Fruit fly (Drosophila melanogaster): Measurements from ENCODE around the gene CG10864.

Gene CG10864

dm6 chr3R:18448059-18448979 lies 36.9 kb upstream of the CG10864 start:
- TF ChIP-seq ss (GFP tag; optimal IDR thresholded peaks at IDR 0.05) = no peak
- TF ChIP-seq Eip75B (GFP tag; optimal IDR thresholded peaks at IDR 0.05) = peak; percentile 46
- peak; percentile 71 for TF ChIP-seq OdsH (GFP tag; optimal IDR thresholded peaks at IDR 0.05)
- TF ChIP-seq fkh (GFP tag; optimal IDR thresholded peaks at IDR 0.05) = no peak
- peak; percentile 93 for TF ChIP-seq topi (GFP tag; optimal IDR thresholded peaks at IDR 0.05)
- TF ChIP-seq Sox15 (GFP tag; optimal IDR thresholded peaks at IDR 0.05) = peak; percentile 74
- no peak for TF ChIP-seq fd59A (GFP tag; optimal IDR thresholded peaks at IDR 0.05)
- peak; percentile 50 for TF ChIP-seq CG34406 (GFP tag; optimal IDR thresholded peaks at IDR 0.05)
- TF ChIP-seq achi (GFP tag; optimal IDR thresholded peaks at IDR 0.05) = peak; percentile 46
- TF ChIP-seq Met (GFP tag; optimal IDR thresholded peaks at IDR 0.05) = peak; percentile 92
- TF ChIP-seq Hr38 (GFP tag; optimal IDR thresholded peaks at IDR 0.05) = no peak
- no peak for TF ChIP-seq CG3032 (tag; optimal IDR thresholded peaks at IDR 0.05)
- TF ChIP-seq dsx (GFP tag; optimal IDR thresholded peaks at IDR 0.05; ENCODE audit: poor library complexity, severe bottlenecking) = no peak
- TF ChIP-seq CG11902 (GFP tag; optimal IDR thresholded peaks at IDR 0.05) = peak; percentile 56
- TF ChIP-seq CG9139 (GFP tag; optimal IDR thresholded peaks at IDR 0.05) = no peak
- TF ChIP-seq CG8632 (GFP tag; optimal IDR thresholded peaks at IDR 0.05) = peak; percentile 41
- TF ChIP-seq Gug (GFP tag; IDR thresholded peaks at IDR 0.05) = peak; percentile 29; the same call in 1 of the 2 replicates
- TF ChIP-seq CG7368 (GFP tag; optimal IDR thresholded peaks at IDR 0.05) = peak; percentile 42
- TF ChIP-seq Ets21C (GFP tag; optimal IDR thresholded peaks at IDR 0.05) = peak; percentile 93
- peak; percentile 92 for TF ChIP-seq cyc (GFP tag; optimal IDR thresholded peaks at IDR 0.05)
- TF ChIP-seq CG32006 (GFP tag; optimal IDR thresholded peaks at IDR 0.05) = peak; percentile 75
- TF ChIP-seq salr (GFP tag; optimal IDR thresholded peaks at IDR 0.05) = peak in 1 of 2 experiments; percentile 69
- no peak for TF ChIP-seq CG16779 (tag; optimal IDR thresholded peaks at IDR 0.05)
- peak; percentile 60 for TF ChIP-seq CG3919 (GFP tag; optimal IDR thresholded peaks at IDR 0.05)
- no peak for TF ChIP-seq Ets96B (tag; optimal IDR thresholded peaks at IDR 0.05)
- TF ChIP-seq CG8119 (GFP tag; IDR thresholded peaks at IDR 0.05) = peak; percentile 68
- peak; percentile 55 for TF ChIP-seq CG10631 (GFP tag; optimal IDR thresholded peaks at IDR 0.05)
- peak; percentile 96 for TF ChIP-seq svp (GFP tag)
- peak; percentile 72 for TF ChIP-seq vri (GFP tag; optimal IDR thresholded peaks at IDR 0.05)
- peak; percentile 96 for TF ChIP-seq Hr39 (GFP tag; optimal IDR thresholded peaks at IDR 0.05)
- peak; percentile 85 for TF ChIP-seq Sox14 (GFP tag; optimal IDR thresholded peaks at IDR 0.05)
- TF ChIP-seq CG15336 (GFP tag; IDR thresholded peaks at IDR 0.05) = peak; percentile 75; the same call in 1 of the 2 replicates
- peak; percentile 81 for TF ChIP-seq Hr4 (GFP tag; optimal IDR thresholded peaks at IDR 0.05)
- peak; percentile 37 for TF ChIP-seq net (GFP tag; optimal IDR thresholded peaks at IDR 0.05)
- peak; percentile 64 for TF ChIP-seq CG6276 (GFP tag; optimal IDR thresholded peaks at IDR 0.05)
- TF ChIP-seq spab (GFP tag; optimal IDR thresholded peaks at IDR 0.05) = no peak
- TF ChIP-seq lz (GFP tag; optimal IDR thresholded peaks at IDR 0.05) = peak; percentile 95
- TF ChIP-seq Eip78C (GFP tag) = peak; percentile 90
- TF ChIP-seq CG10669 (GFP tag; optimal IDR thresholded peaks at IDR 0.05) = no peak
- peak; percentile 30 for TF ChIP-seq dac (GFP tag; optimal IDR thresholded peaks at IDR 0.05)
- TF ChIP-seq CG11762 (GFP tag; optimal IDR thresholded peaks at IDR 0.05; ENCODE audit: insufficient read depth) = no peak
- peak; percentile 8 for TF ChIP-seq Eip93F (GFP tag; optimal IDR thresholded peaks at IDR 0.05)
- peak; percentile 30; the same call in 2 of the 3 replicates for TF ChIP-seq eg (GFP tag; IDR thresholded peaks at IDR 0.05)
- TF ChIP-seq Smox (GFP tag; optimal IDR thresholded peaks at IDR 0.05) = peak; percentile 91
- TF ChIP-seq CG6808 (GFP tag; optimal IDR thresholded peaks at IDR 0.05) = no peak
- TF ChIP-seq CG1621 (tag; optimal IDR thresholded peaks at IDR 0.05) = no peak
- TF ChIP-seq pdm3 (GFP tag; optimal IDR thresholded peaks at IDR 0.05) = peak; percentile 76
- TF ChIP-seq CG6854 (GFP tag; optimal IDR thresholded peaks at IDR 0.05) = peak; percentile 43
- TF ChIP-seq CG31627 (GFP tag; optimal IDR thresholded peaks at IDR 0.05) = peak; percentile 96
- TF ChIP-seq esn (GFP tag; optimal IDR thresholded peaks at IDR 0.05) = peak; percentile 95
